Worm (Caenorhabditis elegans) whole organism, late embryonic: ENCODE data around the gene sna-3.
A peak's percentile ranks its signal among the peaks of the same experiment; 100 is the strongest.

ENCODE experiments used
- C38D4.7 ChIP-seq: fragments of 200-800 bp; sonication (Bioruptor generic); optimal IDR thresholded peaks from 2 replicates; lab custom pipeline; 2018; ENCODE audit warnings: mild to moderate bottlenecking, missing genetic modification characterization, moderate library complexity, missing compliant biosample characterization
- K02D7.2 ChIP-seq: sonication (generic microtip); optimal IDR thresholded peaks from 2 replicates; lab custom pipeline; 2017; ENCODE audit warnings: mild to moderate bottlenecking, missing genetic modification characterization, missing compliant biosample characterization
- T23F11.4 ChIP-seq: fragments of 200-800 bp; sonication (Bioruptor generic); optimal IDR thresholded peaks from 2 replicates; lab custom pipeline; 2018; ENCODE audit warnings: mild to moderate bottlenecking, missing genetic modification characterization, missing compliant biosample characterization
- Y22D7AL.16 ChIP-seq: sonication (generic microtip); optimal IDR thresholded peaks from 2 replicates; lab custom pipeline; 2016; ENCODE audit warnings: missing genetic modification characterization, missing compliant biosample characterization
- ceh-14 ChIP-seq: sonication (generic microtip); optimal IDR thresholded peaks from 2 replicates; lab custom pipeline; 2016; ENCODE audit warnings: missing genotype, missing genetic modification characterization, missing compliant biosample characterization
- ceh-18 ChIP-seq: sonication (generic microtip); optimal IDR thresholded peaks from 2 replicates; lab custom pipeline; 2016; ENCODE audit warnings: missing genetic modification characterization, missing compliant biosample characterization
- ceh-19 ChIP-seq: fragments of 200-800 bp; sonication (Bioruptor generic); optimal IDR thresholded peaks from 2 replicates; lab custom pipeline; 2018; ENCODE audit warnings: mild to moderate bottlenecking, missing genetic modification characterization, missing compliant biosample characterization
- ceh-2 ChIP-seq: sonication (generic microtip); optimal IDR thresholded peaks from 2 replicates; lab custom pipeline; 2016; ENCODE audit warnings: missing genotype, missing genetic modification characterization, missing compliant biosample characterization
- ceh-22 ChIP-seq: sonication (generic microtip); optimal IDR thresholded peaks from 2 replicates; lab custom pipeline; 2017; ENCODE audit warnings: missing biosample characterization, missing genetic modification characterization
- ceh-24 ChIP-seq: sonication (generic microtip); optimal IDR thresholded peaks from 2 replicates; lab custom pipeline; 2016; ENCODE audit warnings: mild to moderate bottlenecking, missing genetic modification characterization, missing compliant biosample characterization
- ceh-31 ChIP-seq: sonication (generic microtip); optimal IDR thresholded peaks from 2 replicates; lab custom pipeline; 2016; ENCODE audit warnings: missing genetic modification characterization, missing compliant biosample characterization
- ceh-34 ChIP-seq: sonication (generic microtip); optimal IDR thresholded peaks from 2 replicates; lab custom pipeline; 2016; ENCODE audit warnings: mild to moderate bottlenecking, missing genetic modification characterization, missing compliant biosample characterization
- ceh-48 ChIP-seq: sonication (generic microtip); optimal IDR thresholded peaks from 2 replicates; lab custom pipeline; 2016; ENCODE audit warnings: missing genetic modification characterization, inconsistent platforms, missing compliant biosample characterization
- che-1 ChIP-seq: sonication (generic microtip); optimal IDR thresholded peaks from 2 replicates; lab custom pipeline; 2016; ENCODE audit warnings: mild to moderate bottlenecking, missing genetic modification characterization, missing compliant biosample characterization
- dmd-4 ChIP-seq: sonication (generic microtip); optimal IDR thresholded peaks from 2 replicates; lab custom pipeline; 2016; ENCODE audit warnings: borderline replicate concordance, missing genetic modification characterization, missing compliant biosample characterization
- dve-1 ChIP-seq: sonication (generic microtip); optimal IDR thresholded peaks from 2 replicates; lab custom pipeline; 2017; ENCODE audit warnings: antibody characterized with exemption, mild to moderate bottlenecking, missing genetic modification characterization, missing compliant biosample characterization
- elt-2 ChIP-seq: sonication (generic microtip); optimal IDR thresholded peaks from 2 replicates; lab custom pipeline; 2016; ENCODE audit warnings: missing genetic modification reagents, missing genetic modification characterization, missing compliant biosample characterization
- elt-4 ChIP-seq: sonication (generic microtip); optimal IDR thresholded peaks from 2 replicates; lab custom pipeline; 2016; ENCODE audit warnings: missing genetic modification characterization, missing compliant biosample characterization
- ets-4 ChIP-seq: sonication (generic microtip); optimal IDR thresholded peaks from 2 replicates; lab custom pipeline; 2016; ENCODE audit warnings: missing genetic modification characterization, missing compliant biosample characterization
- eyg-1 ChIP-seq: sonication (generic microtip); optimal IDR thresholded peaks from 2 replicates; lab custom pipeline; 2016; ENCODE audit warnings: missing genotype, missing genetic modification characterization, missing compliant biosample characterization
- fax-1 ChIP-seq: sonication (generic microtip); optimal IDR thresholded peaks from 2 replicates; lab custom pipeline; 2016; ENCODE audit warnings: missing genotype, missing genetic modification characterization, missing compliant biosample characterization
- gmeb-2 ChIP-seq: sonication (generic microtip); optimal IDR thresholded peaks from 2 replicates; lab custom pipeline; 2016; ENCODE audit warnings: missing genetic modification characterization, inconsistent platforms, missing compliant biosample characterization
- hlh-15 ChIP-seq: sonication (generic microtip); optimal IDR thresholded peaks from 2 replicates; lab custom pipeline; 2016; ENCODE audit warnings: missing genetic modification characterization, missing compliant biosample characterization
- hlh-30 ChIP-seq: sonication (generic microtip); optimal IDR thresholded peaks from 2 replicates; lab custom pipeline; 2017; ENCODE audit warnings: antibody characterized with exemption, missing genetic modification characterization, missing compliant biosample characterization; ENCODE audit not compliant: insufficient read depth
- hlh-6 ChIP-seq: sonication (generic microtip); optimal IDR thresholded peaks from 2 replicates; lab custom pipeline; 2016; ENCODE audit warnings: missing genotype, missing genetic modification characterization, missing compliant biosample characterization
- lin-11 ChIP-seq: fragments of 200-800 bp; sonication (Bioruptor generic); optimal IDR thresholded peaks from 2 replicates; lab custom pipeline; 2018; ENCODE audit warnings: mild to moderate bottlenecking, missing genetic modification characterization, missing compliant biosample characterization
- madf-2 ChIP-seq: sonication (generic microtip); optimal IDR thresholded peaks from 2 replicates; lab custom pipeline; 2017; ENCODE audit warnings: missing genetic modification characterization, missing compliant biosample characterization
- mec-3 ChIP-seq: sonication (generic microtip); optimal IDR thresholded peaks from 2 replicates; lab custom pipeline; 2016; ENCODE audit warnings: borderline replicate concordance, missing genetic modification characterization, missing compliant biosample characterization
- nhr-11 ChIP-seq: fragments of 150-350 bp; optimal IDR thresholded peaks from 2 replicates; lab custom pipeline; 2014; ENCODE audit warnings: missing biosample characterization, missing genetic modification characterization
- nhr-232 ChIP-seq: sonication (generic microtip); optimal IDR thresholded peaks from 2 replicates; lab custom pipeline; 2016; ENCODE audit warnings: missing genetic modification characterization, missing compliant biosample characterization
- npax-4 ChIP-seq: sonication (generic microtip); optimal IDR thresholded peaks from 2 replicates; lab custom pipeline; 2016; ENCODE audit warnings: missing genetic modification characterization, missing compliant biosample characterization
- pax-1 ChIP-seq: fragments of 150-350 bp; optimal IDR thresholded peaks from 2 replicates; lab custom pipeline; 2014; ENCODE audit warnings: missing biosample characterization, missing genetic modification characterization
- pha-2 ChIP-seq: sonication (generic microtip); optimal IDR thresholded peaks from 2 replicates; lab custom pipeline; 2017; ENCODE audit warnings: mild to moderate bottlenecking, missing genetic modification characterization, missing compliant biosample characterization
- pha-4 ChIP-seq: fragments of 150-350 bp; optimal IDR thresholded peaks from 2 replicates; lab custom pipeline; 2018; ENCODE audit warnings: missing biosample characterization, missing genetic modification reagents, missing genetic modification characterization
- syd-9 ChIP-seq: sonication (generic microtip); optimal IDR thresholded peaks from 2 replicates; lab custom pipeline; 2016; ENCODE audit warnings: mild to moderate bottlenecking, missing genetic modification characterization, moderate library complexity, missing compliant biosample characterization
- ttx-3 ChIP-seq: sonication (generic microtip); optimal IDR thresholded peaks from 2 replicates; lab custom pipeline; 2016; ENCODE audit warnings: missing genetic modification reagents, missing genetic modification characterization, missing compliant biosample characterization
- unc-42 ChIP-seq: sonication (generic microtip); optimal IDR thresholded peaks from 2 replicates; lab custom pipeline; 2016; ENCODE audit warnings: missing genotype, missing genetic modification characterization, missing compliant biosample characterization
- ztf-16 ChIP-seq: sonication (generic microtip); optimal IDR thresholded peaks from 2 replicates; lab custom pipeline; 2017; ENCODE audit warnings: missing genetic modification characterization, missing compliant biosample characterization

sna-3 gene

ce11 chrIII:6170038-6170437 is 36.0 kb downstream of the sna-3 start (continued):
- TF ChIP-seq ceh-19 (GFP tag; lab: Kevin White, UChicago) = no peak
- TF ChIP-seq ceh-31 = peak; percentile 31
- no peak for TF ChIP-seq pha-2 (tag; lab: Kevin White, UChicago)
- no peak for TF ChIP-seq K02D7.2 (tag; lab: Kevin White, UChicago)
- TF ChIP-seq mec-3 (tag; lab: Kevin White, UChicago) = no peak
- no peak for TF ChIP-seq nhr-232
- peak; percentile 72 for TF ChIP-seq pax-1
- no peak for TF ChIP-seq ceh-34 (tag; lab: Kevin White, UChicago)
- TF ChIP-seq elt-2 (tag; lab: Kevin White, UChicago) = no peak
- no peak for TF ChIP-seq ztf-16
- no peak for TF ChIP-seq hlh-15 (tag; lab: Kevin White, UChicago)
- TF ChIP-seq hlh-30 (tag; lab: Kevin White, UChicago) = no peak
- no peak for TF ChIP-seq dve-1
- no peak for TF ChIP-seq ceh-48 (tag; lab: Kevin White, UChicago)
- no peak for TF ChIP-seq lin-11 (tag; lab: Kevin White, UChicago)
- TF ChIP-seq dmd-4 (tag; lab: Kevin White, UChicago) = no peak
- no peak for TF ChIP-seq Y22D7AL.16
- no peak for TF ChIP-seq ceh-22 (tag; lab: Kevin White, UChicago)
- no peak for TF ChIP-seq syd-9
- TF ChIP-seq ceh-14 (tag; lab: Kevin White, UChicago) = no peak

ce11 chrIII:6168497-6169227 is 37.3 kb downstream of the sna-3 start, which contains the start of gene efk-1:
TSS of gene efk-1 (minus strand) at chrIII:6168547.
- TF ChIP-seq nhr-232 (no peak), nhr-11 (tag; lab: Kevin White, UChicago) (no peak), T23F11.4 (no peak), hlh-6 (tag; lab: Kevin White, UChicago) (no peak), npax-4 (tag; lab: Kevin White, UChicago) (no peak), ttx-3 (no peak), hlh-30 (tag; lab: Kevin White, UChicago) (no peak), che-1 (no peak), ceh-24 (tag; lab: Kevin White, UChicago) (no peak), dmd-4 (tag; lab: Kevin White, UChicago) (no peak), pax-1 (no peak), fax-1 (tag; lab: Kevin White, UChicago) (no peak), madf-2 (tag; lab: Kevin White, UChicago) (no peak), elt-2 (tag; lab: Kevin White, UChicago) (no peak), elt-4 (tag; lab: Kevin White, UChicago) (no peak), gmeb-2 (tag; lab: Kevin White, UChicago) (no peak)

- no peak for TF ChIP-seq eyg-1
- no peak for TF ChIP-seq ceh-18 (tag; lab: Kevin White, UChicago)
- TF ChIP-seq pha-4 (tag; lab: Kevin White, UChicago) = no peak
- no peak for TF ChIP-seq nhr-11 (tag; lab: Kevin White, UChicago)
Observed at ce11 chrIII:6166634-6167033, 39.4 kb downstream of the sna-3 start.

DNA sequence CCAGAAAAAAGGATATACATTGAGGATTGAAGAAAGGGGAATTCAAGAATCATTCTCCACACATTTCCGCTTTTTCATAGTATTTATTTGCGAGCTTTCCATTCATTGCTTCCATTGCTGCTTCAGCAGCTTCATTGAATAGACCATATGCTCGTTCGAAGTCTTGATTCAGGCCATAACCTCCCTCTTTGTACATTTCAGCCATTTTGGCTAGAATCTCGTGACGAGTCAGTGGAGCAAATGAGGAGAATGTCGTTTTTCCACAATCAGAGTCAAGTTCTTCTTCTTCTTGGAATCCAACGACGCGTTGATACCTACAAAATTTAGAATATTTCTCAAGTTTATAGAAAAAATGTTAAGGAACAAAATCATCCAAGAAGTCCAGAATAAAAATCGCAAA is 40.8 kb downstream of the sna-3 start:
- TF ChIP-seq ets-4 (tag; lab: Kevin White, UChicago) (no peak), C38D4.7 (no peak), unc-42 (no peak), pax-1 (no peak), ceh-2 (tag; lab: Kevin White, UChicago) (no peak)
